Worm (Caenorhabditis elegans) whole organism, late embryonic: ENCODE measurements around the gene daf-5.
A peak's percentile ranks its signal among the peaks of the same experiment; 100 is the strongest.

Source experiments
- C38D4.7 ChIP-seq: fragments of 200-800 bp; sonication (Bioruptor generic); optimal IDR thresholded peaks from 2 replicates; lab custom pipeline; 2018; ENCODE audit warnings: mild to moderate bottlenecking, missing genetic modification characterization, moderate library complexity, missing compliant biosample characterization
- K02D7.2 ChIP-seq: sonication (generic microtip); optimal IDR thresholded peaks from 2 replicates; lab custom pipeline; 2017; ENCODE audit warnings: mild to moderate bottlenecking, missing genetic modification characterization, missing compliant biosample characterization
- K09A11.1 ChIP-seq: sonication (generic microtip); optimal IDR thresholded peaks from 2 replicates; lab custom pipeline; 2017; ENCODE audit warnings: antibody characterized with exemption, mild to moderate bottlenecking, missing genetic modification characterization, missing compliant biosample characterization; ENCODE audit not compliant: insufficient read depth
- T23F11.4 ChIP-seq: fragments of 200-800 bp; sonication (Bioruptor generic); optimal IDR thresholded peaks from 2 replicates; lab custom pipeline; 2018; ENCODE audit warnings: mild to moderate bottlenecking, missing genetic modification characterization, missing compliant biosample characterization
- Y22D7AL.16 ChIP-seq: sonication (generic microtip); optimal IDR thresholded peaks from 2 replicates; lab custom pipeline; 2016; ENCODE audit warnings: missing genetic modification characterization, missing compliant biosample characterization
- ahr-1 ChIP-seq: sonication (generic microtip); optimal IDR thresholded peaks from 2 replicates; lab custom pipeline; 2016; ENCODE audit warnings: missing genetic modification characterization, missing compliant biosample characterization
- ceh-14 ChIP-seq: sonication (generic microtip); optimal IDR thresholded peaks from 2 replicates; lab custom pipeline; 2016; ENCODE audit warnings: missing genotype, missing genetic modification characterization, missing compliant biosample characterization
- ceh-19 ChIP-seq: fragments of 200-800 bp; sonication (Bioruptor generic); optimal IDR thresholded peaks from 2 replicates; lab custom pipeline; 2018; ENCODE audit warnings: mild to moderate bottlenecking, missing genetic modification characterization, missing compliant biosample characterization
- ceh-2 ChIP-seq: sonication (generic microtip); optimal IDR thresholded peaks from 2 replicates; lab custom pipeline; 2016; ENCODE audit warnings: missing genotype, missing genetic modification characterization, missing compliant biosample characterization
- ceh-22 ChIP-seq: sonication (generic microtip); optimal IDR thresholded peaks from 2 replicates; lab custom pipeline; 2017; ENCODE audit warnings: missing biosample characterization, missing genetic modification characterization
- ceh-31 ChIP-seq: sonication (generic microtip); optimal IDR thresholded peaks from 2 replicates; lab custom pipeline; 2016; ENCODE audit warnings: missing genetic modification characterization, missing compliant biosample characterization
- ceh-34 ChIP-seq: sonication (generic microtip); optimal IDR thresholded peaks from 2 replicates; lab custom pipeline; 2016; ENCODE audit warnings: mild to moderate bottlenecking, missing genetic modification characterization, missing compliant biosample characterization
- ceh-45 ChIP-seq: fragments of 200-800 bp; sonication (Bioruptor generic); IDR thresholded peaks from 2 replicates; pipeline ENCODE4 v1.3.6; 2022; ENCODE audit warnings: missing genetic modification reagents, missing genetic modification characterization, missing compliant biosample characterization
- ceh-6 ChIP-seq: fragments of 200-800 bp; sonication (Bioruptor generic); optimal IDR thresholded peaks from 2 replicates; lab custom pipeline; 2018; ENCODE audit warnings: mild to moderate bottlenecking, missing genetic modification characterization, missing compliant biosample characterization
- ceh-9 ChIP-seq: sonication (generic microtip); optimal IDR thresholded peaks from 2 replicates; lab custom pipeline; 2016; ENCODE audit warnings: mild to moderate bottlenecking, missing genetic modification characterization, inconsistent platforms, missing compliant biosample characterization
- che-1 ChIP-seq: sonication (generic microtip); optimal IDR thresholded peaks from 2 replicates; lab custom pipeline; 2016; ENCODE audit warnings: mild to moderate bottlenecking, missing genetic modification characterization, missing compliant biosample characterization
- dmd-4 ChIP-seq: sonication (generic microtip); optimal IDR thresholded peaks from 2 replicates; lab custom pipeline; 2016; ENCODE audit warnings: borderline replicate concordance, missing genetic modification characterization, missing compliant biosample characterization
- dve-1 ChIP-seq: sonication (generic microtip); optimal IDR thresholded peaks from 2 replicates; lab custom pipeline; 2017; ENCODE audit warnings: antibody characterized with exemption, mild to moderate bottlenecking, missing genetic modification characterization, missing compliant biosample characterization
- elt-2 ChIP-seq: sonication (generic microtip); optimal IDR thresholded peaks from 2 replicates; lab custom pipeline; 2016; ENCODE audit warnings: missing genetic modification reagents, missing genetic modification characterization, missing compliant biosample characterization
- elt-4 ChIP-seq: sonication (generic microtip); optimal IDR thresholded peaks from 2 replicates; lab custom pipeline; 2016; ENCODE audit warnings: missing genetic modification characterization, missing compliant biosample characterization
- ets-4 ChIP-seq: sonication (generic microtip); optimal IDR thresholded peaks from 2 replicates; lab custom pipeline; 2016; ENCODE audit warnings: missing genetic modification characterization, missing compliant biosample characterization
- fkh-10 ChIP-seq: fragments of 150-350 bp; optimal IDR thresholded peaks from 2 replicates; lab custom pipeline; 2014; ENCODE audit warnings: missing biosample characterization, missing genetic modification reagents, missing genetic modification characterization
- fkh-6 ChIP-seq: sonication (generic microtip); optimal IDR thresholded peaks from 2 replicates; lab custom pipeline; 2016; ENCODE audit warnings: missing genetic modification characterization, missing compliant biosample characterization
- hlh-13 ChIP-seq: fragments of 200-800 bp; sonication (Bioruptor generic); optimal IDR thresholded peaks from 2 replicates; lab custom pipeline; 2018; ENCODE audit warnings: mild to moderate bottlenecking, missing genetic modification characterization, missing compliant biosample characterization
- hlh-15 ChIP-seq: sonication (generic microtip); optimal IDR thresholded peaks from 2 replicates; lab custom pipeline; 2016; ENCODE audit warnings: missing genetic modification characterization, missing compliant biosample characterization
- mec-3 ChIP-seq: sonication (generic microtip); optimal IDR thresholded peaks from 2 replicates; lab custom pipeline; 2016; ENCODE audit warnings: borderline replicate concordance, missing genetic modification characterization, missing compliant biosample characterization
- nfya-1 ChIP-seq: sonication (generic microtip); optimal IDR thresholded peaks from 2 replicates; lab custom pipeline; 2017; ENCODE audit warnings: missing genetic modification characterization, mild to moderate bottlenecking, missing compliant biosample characterization, antibody characterized with exemption, moderate library complexity
- nhr-11 ChIP-seq: fragments of 150-350 bp; optimal IDR thresholded peaks from 2 replicates; lab custom pipeline; 2014; ENCODE audit warnings: missing biosample characterization, missing genetic modification characterization
- npax-4 ChIP-seq: sonication (generic microtip); optimal IDR thresholded peaks from 2 replicates; lab custom pipeline; 2016; ENCODE audit warnings: missing genetic modification characterization, missing compliant biosample characterization
- pat-9 ChIP-seq: fragments of 200-800 bp; sonication (Bioruptor generic); optimal IDR thresholded peaks from 2 replicates; lab custom pipeline; 2018; ENCODE audit warnings: mild to moderate bottlenecking, missing genetic modification characterization, moderate library complexity, missing compliant biosample characterization
- pax-1 ChIP-seq: fragments of 150-350 bp; optimal IDR thresholded peaks from 2 replicates; lab custom pipeline; 2014; ENCODE audit warnings: missing biosample characterization, missing genetic modification characterization
- pha-4 ChIP-seq: fragments of 150-350 bp; optimal IDR thresholded peaks from 2 replicates; lab custom pipeline; 2018; ENCODE audit warnings: missing biosample characterization, missing genetic modification reagents, missing genetic modification characterization
- pqm-1 ChIP-seq: sonication (generic microtip); optimal IDR thresholded peaks from 2 replicates; lab custom pipeline; 2016; ENCODE audit warnings: missing genetic modification characterization, missing compliant biosample characterization
- pros-1 ChIP-seq: fragments of 150-350 bp; optimal IDR thresholded peaks from 2 replicates; lab custom pipeline; 2014; ENCODE audit warnings: missing biosample characterization, missing genetic modification reagents, missing genetic modification characterization
- ref-2 ChIP-seq: sonication (generic microtip); optimal IDR thresholded peaks from 2 replicates; lab custom pipeline; 2016; ENCODE audit warnings: missing genetic modification characterization, missing compliant biosample characterization
- rnt-1 ChIP-seq: sonication (generic microtip); optimal IDR thresholded peaks from 2 replicates; lab custom pipeline; 2016; ENCODE audit warnings: missing genetic modification characterization, missing compliant biosample characterization
- sox-2 ChIP-seq: fragments of 200-800 bp; sonication (Bioruptor generic); IDR thresholded peaks from 2 replicates; pipeline ENCODE4 v1.3.6; 2022; ENCODE audit warnings: missing genetic modification reagents, missing genetic modification characterization, missing compliant biosample characterization
- syd-9 ChIP-seq: sonication (generic microtip); optimal IDR thresholded peaks from 2 replicates; lab custom pipeline; 2016; ENCODE audit warnings: mild to moderate bottlenecking, missing genetic modification characterization, moderate library complexity, missing compliant biosample characterization
- tbx-7 ChIP-seq: sonication (generic microtip); optimal IDR thresholded peaks from 2 replicates; lab custom pipeline; 2016; ENCODE audit warnings: missing genotype, missing genetic modification characterization, missing compliant biosample characterization
- unc-3 ChIP-seq, 2 experiments: fragments of 200-800 bp in 1 of 2; sonication (Bioruptor generic) in 1 of 2; sonication (generic microtip) in 1 of 2; conservative IDR thresholded peaks in 1 of 2; optimal IDR thresholded peaks in 1 of 2; 2 replicates each; pipeline versions ENCODE4 v1.3.6 to Lab custom; 2016 to 2022; ENCODE audit warnings: missing compliant biosample characterization in 2 of 2, missing genetic modification characterization in 2 of 2, missing genetic modification reagents in 1 of 2
- unc-42 ChIP-seq: sonication (generic microtip); optimal IDR thresholded peaks from 2 replicates; lab custom pipeline; 2016; ENCODE audit warnings: missing genotype, missing genetic modification characterization, missing compliant biosample characterization
- unc-86 ChIP-seq: sonication (generic microtip); optimal IDR thresholded peaks from 2 replicates; lab custom pipeline; 2016; ENCODE audit warnings: missing genetic modification characterization, missing compliant biosample characterization
- zip-5 ChIP-seq: sonication (generic microtip); optimal IDR thresholded peaks from 2 replicates; lab custom pipeline; 2016; ENCODE audit warnings: missing genetic modification characterization, missing compliant biosample characterization
- ztf-16 ChIP-seq: sonication (generic microtip); optimal IDR thresholded peaks from 2 replicates; lab custom pipeline; 2017; ENCODE audit warnings: missing genetic modification characterization, missing compliant biosample characterization

daf-5 gene

ce11 chrII:14055717-14056116 lies 3.6 kb upstream of the daf-5 start:
- TF ChIP-seq T23F11.4 (GFP tag; lab: Kevin White, UChicago), result no peak
- TF ChIP-seq unc-3 (GFP tag; conservative IDR thresholded peaks at IDR 0.05; lab: Robert Waterston, UW), result no peak
- TF ChIP-seq unc-3 (tag; optimal IDR thresholded peaks at IDR 0.05; lab: Kevin White, UChicago), result no peak
- TF ChIP-seq pha-4 (tag; lab: Kevin White, UChicago), result no peak
- TF ChIP-seq elt-4 (tag; lab: Kevin White, UChicago), result no peak
- TF ChIP-seq ref-2, result no peak
- TF ChIP-seq nhr-11 (tag; lab: Kevin White, UChicago), result no peak
- no peak for TF ChIP-seq hlh-13 (GFP tag; lab: Kevin White, UChicago)
- TF ChIP-seq ceh-6 (GFP tag; lab: Kevin White, UChicago), result no peak

ce11 chrII:14053141-14053540 lies 1.0 kb upstream of the daf-5 start:
- TF ChIP-seq ceh-19 (GFP tag; lab: Kevin White, UChicago) (no peak), elt-2 (tag; lab: Kevin White, UChicago) (peak; percentile 58)

ce11 chrII:14051474-14051934 lies 600 bp downstream of the daf-5 start:
- TF ChIP-seq ceh-2 (tag; lab: Kevin White, UChicago) (no peak), unc-86 (no peak), elt-2 (tag; lab: Kevin White, UChicago) (no peak), ceh-9 (tag; lab: Kevin White, UChicago) (no peak), pha-4 (tag; lab: Kevin White, UChicago) (no peak), syd-9 (tag; lab: Kevin White, UChicago) (no peak), fkh-10 (GFP tag; lab: Kevin White, UChicago) (no peak), ztf-16 (tag; lab: Kevin White, UChicago) (no peak), pat-9 (tag; lab: Kevin White, UChicago) (no peak), K02D7.2 (no peak), mec-3 (tag; lab: Kevin White, UChicago) (no peak), ceh-31 (no peak), pax-1 (tag; lab: Kevin White, UChicago) (no peak), nfya-1 (tag; lab: Kevin White, UChicago) (no peak), dve-1 (tag; lab: Kevin White, UChicago) (no peak)

ce11 chrII:14050506-14050905 lies 1.6 kb downstream of the daf-5 start:
- TF ChIP-seq npax-4 (tag; lab: Kevin White, UChicago), result no peak
- TF ChIP-seq ceh-14, result no peak
- TF ChIP-seq ceh-45 (GFP tag; lab: Robert Waterston, UW), result no peak
- peak; percentile 41 for TF ChIP-seq rnt-1 (tag; lab: Kevin White, UChicago)
- no peak for TF ChIP-seq fkh-10 (GFP tag; lab: Kevin White, UChicago)
- no peak for TF ChIP-seq che-1 (tag; lab: Kevin White, UChicago)
- no peak for TF ChIP-seq ets-4 (tag; lab: Kevin White, UChicago)
- TF ChIP-seq ahr-1 (tag; lab: Kevin White, UChicago), result no peak
- no peak for TF ChIP-seq dmd-4
- peak; percentile 24 for TF ChIP-seq ceh-31
- peak; percentile 24 for TF ChIP-seq elt-2 (tag; lab: Kevin White, UChicago)
- peak; percentile 24 for TF ChIP-seq ceh-6 (GFP tag; lab: Kevin White, UChicago)
- no peak for TF ChIP-seq hlh-15 (tag; lab: Kevin White, UChicago)
- no peak for TF ChIP-seq dve-1 (tag; lab: Kevin White, UChicago)
- no peak for TF ChIP-seq unc-42
- TF ChIP-seq ceh-19 (GFP tag; lab: Kevin White, UChicago), result no peak
- TF ChIP-seq tbx-7 (tag; lab: Kevin White, UChicago), result no peak
- no peak for TF ChIP-seq K02D7.2
- no peak for TF ChIP-seq pax-1 (tag; lab: Kevin White, UChicago)
- no peak for TF ChIP-seq ceh-22
- TF ChIP-seq sox-2 (GFP tag; lab: Robert Waterston, UW), result no peak
- TF ChIP-seq T23F11.4 (GFP tag; lab: Kevin White, UChicago), result no peak
- TF ChIP-seq elt-4 (tag; lab: Kevin White, UChicago), result no peak
- TF ChIP-seq Y22D7AL.16, result no peak
- TF ChIP-seq ztf-16 (tag; lab: Kevin White, UChicago), result no peak
- no peak for TF ChIP-seq mec-3 (tag; lab: Kevin White, UChicago)
- no peak for TF ChIP-seq C38D4.7 (GFP tag; lab: Kevin White, UChicago)
- TF ChIP-seq ceh-34 (tag; lab: Kevin White, UChicago), result no peak
- TF ChIP-seq fkh-6 (tag; lab: Kevin White, UChicago), result no peak
- TF ChIP-seq pqm-1 (tag; lab: Kevin White, UChicago), result no peak
- no peak for TF ChIP-seq zip-5 (tag; lab: Kevin White, UChicago)
- TF ChIP-seq ceh-2 (tag; lab: Kevin White, UChicago), result no peak
- no peak for TF ChIP-seq K09A11.1 (tag; lab: Kevin White, UChicago)
- TF ChIP-seq pros-1 (tag; lab: Kevin White, UChicago), result no peak
